Worm (Caenorhabditis elegans) whole organism, late embryonic: ENCODE measurements around the gene F02D8.1.
A peak's percentile ranks its signal among the peaks of the same experiment; 100 is the strongest.

ENCODE experiments used
- C08G9.2 ChIP-seq: sonication (generic microtip); optimal IDR thresholded peaks from 2 replicates; lab custom pipeline; 2016; ENCODE audit warnings: mild to moderate bottlenecking, missing genetic modification characterization, moderate library complexity, missing compliant biosample characterization
- F13H6.1 ChIP-seq: sonication (generic microtip); optimal IDR thresholded peaks from 2 replicates; lab custom pipeline; 2016; ENCODE audit warnings: missing genetic modification characterization, missing compliant biosample characterization
- Y22D7AL.16 ChIP-seq: sonication (generic microtip); optimal IDR thresholded peaks from 2 replicates; lab custom pipeline; 2016; ENCODE audit warnings: missing genetic modification characterization, missing compliant biosample characterization
- ama-1 ChIP-seq: fragments of 150-350 bp; optimal IDR thresholded peaks from 2 replicates; lab custom pipeline; 2014
- ceh-18 ChIP-seq: sonication (generic microtip); optimal IDR thresholded peaks from 2 replicates; lab custom pipeline; 2016; ENCODE audit warnings: missing genetic modification characterization, missing compliant biosample characterization
- ceh-22 ChIP-seq: sonication (generic microtip); optimal IDR thresholded peaks from 2 replicates; lab custom pipeline; 2017; ENCODE audit warnings: missing biosample characterization, missing genetic modification characterization
- ceh-30 ChIP-seq: fragments of 150-350 bp; optimal IDR thresholded peaks from 2 replicates; lab custom pipeline; 2014; ENCODE audit warnings: missing biosample characterization, missing genetic modification characterization
- ceh-31 ChIP-seq: sonication (generic microtip); optimal IDR thresholded peaks from 2 replicates; lab custom pipeline; 2016; ENCODE audit warnings: missing genetic modification characterization, missing compliant biosample characterization
- ceh-34 ChIP-seq: sonication (generic microtip); optimal IDR thresholded peaks from 2 replicates; lab custom pipeline; 2016; ENCODE audit warnings: mild to moderate bottlenecking, missing genetic modification characterization, missing compliant biosample characterization
- ceh-45 ChIP-seq: fragments of 200-800 bp; sonication (Bioruptor generic); IDR thresholded peaks from 2 replicates; pipeline ENCODE4 v1.3.6; 2022; ENCODE audit warnings: missing genetic modification reagents, missing genetic modification characterization, missing compliant biosample characterization
- ceh-6 ChIP-seq: fragments of 200-800 bp; sonication (Bioruptor generic); optimal IDR thresholded peaks from 2 replicates; lab custom pipeline; 2018; ENCODE audit warnings: mild to moderate bottlenecking, missing genetic modification characterization, missing compliant biosample characterization
- che-1 ChIP-seq: sonication (generic microtip); optimal IDR thresholded peaks from 2 replicates; lab custom pipeline; 2016; ENCODE audit warnings: mild to moderate bottlenecking, missing genetic modification characterization, missing compliant biosample characterization
- dmd-4 ChIP-seq: sonication (generic microtip); optimal IDR thresholded peaks from 2 replicates; lab custom pipeline; 2016; ENCODE audit warnings: borderline replicate concordance, missing genetic modification characterization, missing compliant biosample characterization
- dve-1 ChIP-seq: sonication (generic microtip); optimal IDR thresholded peaks from 2 replicates; lab custom pipeline; 2017; ENCODE audit warnings: antibody characterized with exemption, mild to moderate bottlenecking, missing genetic modification characterization, missing compliant biosample characterization
- ets-4 ChIP-seq: sonication (generic microtip); optimal IDR thresholded peaks from 2 replicates; lab custom pipeline; 2016; ENCODE audit warnings: missing genetic modification characterization, missing compliant biosample characterization
- eyg-1 ChIP-seq: sonication (generic microtip); optimal IDR thresholded peaks from 2 replicates; lab custom pipeline; 2016; ENCODE audit warnings: missing genotype, missing genetic modification characterization, missing compliant biosample characterization
- fax-1 ChIP-seq: sonication (generic microtip); optimal IDR thresholded peaks from 2 replicates; lab custom pipeline; 2016; ENCODE audit warnings: missing genotype, missing genetic modification characterization, missing compliant biosample characterization
- fkh-6 ChIP-seq: sonication (generic microtip); optimal IDR thresholded peaks from 2 replicates; lab custom pipeline; 2016; ENCODE audit warnings: missing genetic modification characterization, missing compliant biosample characterization
- hlh-6 ChIP-seq: sonication (generic microtip); optimal IDR thresholded peaks from 2 replicates; lab custom pipeline; 2016; ENCODE audit warnings: missing genotype, missing genetic modification characterization, missing compliant biosample characterization
- lim-6 ChIP-seq: sonication (generic microtip); optimal IDR thresholded peaks from 2 replicates; lab custom pipeline; 2016; ENCODE audit warnings: missing genetic modification characterization, missing compliant biosample characterization
- mec-3 ChIP-seq: sonication (generic microtip); optimal IDR thresholded peaks from 2 replicates; lab custom pipeline; 2016; ENCODE audit warnings: borderline replicate concordance, missing genetic modification characterization, missing compliant biosample characterization
- nfya-1 ChIP-seq: sonication (generic microtip); optimal IDR thresholded peaks from 2 replicates; lab custom pipeline; 2017; ENCODE audit warnings: missing genetic modification characterization, mild to moderate bottlenecking, missing compliant biosample characterization, antibody characterized with exemption, moderate library complexity
- nhr-232 ChIP-seq: sonication (generic microtip); optimal IDR thresholded peaks from 2 replicates; lab custom pipeline; 2016; ENCODE audit warnings: missing genetic modification characterization, missing compliant biosample characterization
- npax-4 ChIP-seq: sonication (generic microtip); optimal IDR thresholded peaks from 2 replicates; lab custom pipeline; 2016; ENCODE audit warnings: missing genetic modification characterization, missing compliant biosample characterization
- pag-3 ChIP-seq: sonication (generic microtip); optimal IDR thresholded peaks from 2 replicates; lab custom pipeline; 2016; ENCODE audit warnings: missing compliant biosample characterization, missing genetic modification characterization, borderline replicate concordance
- pat-9 ChIP-seq: fragments of 200-800 bp; sonication (Bioruptor generic); optimal IDR thresholded peaks from 2 replicates; lab custom pipeline; 2018; ENCODE audit warnings: mild to moderate bottlenecking, missing genetic modification characterization, moderate library complexity, missing compliant biosample characterization
- pha-2 ChIP-seq: sonication (generic microtip); optimal IDR thresholded peaks from 2 replicates; lab custom pipeline; 2017; ENCODE audit warnings: mild to moderate bottlenecking, missing genetic modification characterization, missing compliant biosample characterization
- pha-4 ChIP-seq: fragments of 150-350 bp; optimal IDR thresholded peaks from 2 replicates; lab custom pipeline; 2018; ENCODE audit warnings: missing biosample characterization, missing genetic modification reagents, missing genetic modification characterization
- pqm-1 ChIP-seq: sonication (generic microtip); optimal IDR thresholded peaks from 2 replicates; lab custom pipeline; 2016; ENCODE audit warnings: missing genetic modification characterization, missing compliant biosample characterization
- pros-1 ChIP-seq: fragments of 150-350 bp; optimal IDR thresholded peaks from 2 replicates; lab custom pipeline; 2014; ENCODE audit warnings: missing biosample characterization, missing genetic modification reagents, missing genetic modification characterization
- tbx-2 ChIP-seq: sonication (generic microtip); optimal IDR thresholded peaks from 2 replicates; lab custom pipeline; 2016; ENCODE audit warnings: missing genetic modification characterization, missing compliant biosample characterization
- ttx-3 ChIP-seq: sonication (generic microtip); optimal IDR thresholded peaks from 2 replicates; lab custom pipeline; 2016; ENCODE audit warnings: missing genetic modification reagents, missing genetic modification characterization, missing compliant biosample characterization
- unc-42 ChIP-seq: sonication (generic microtip); optimal IDR thresholded peaks from 2 replicates; lab custom pipeline; 2016; ENCODE audit warnings: missing genotype, missing genetic modification characterization, missing compliant biosample characterization
- unc-55 ChIP-seq: sonication (generic microtip); optimal IDR thresholded peaks from 2 replicates; lab custom pipeline; 2017; ENCODE audit warnings: missing biosample characterization, missing genetic modification reagents, missing genetic modification characterization
- unc-86 ChIP-seq: sonication (generic microtip); optimal IDR thresholded peaks from 2 replicates; lab custom pipeline; 2016; ENCODE audit warnings: missing genetic modification characterization, missing compliant biosample characterization
- zip-5 ChIP-seq: sonication (generic microtip); optimal IDR thresholded peaks from 2 replicates; lab custom pipeline; 2016; ENCODE audit warnings: missing genetic modification characterization, missing compliant biosample characterization

Gene F02D8.1

ce11 chrV:15016795-15017429 is 38.4 kb upstream of the F02D8.1 start:
- TF ChIP-seq pros-1: no peak
- no peak for TF ChIP-seq tbx-2 (tag; lab: Kevin White, UChicago)
- TF ChIP-seq ttx-3: no peak
- TF ChIP-seq ets-4 (tag; lab: Kevin White, UChicago): no peak
- no peak for TF ChIP-seq ceh-45 (GFP tag; lab: Robert Waterston, UW)
- no peak for TF ChIP-seq pqm-1 (tag; lab: Kevin White, UChicago)
- no peak for TF ChIP-seq dve-1 (tag; lab: Kevin White, UChicago)
- TF ChIP-seq hlh-6: no peak
- TF ChIP-seq fkh-6: no peak
- no peak for TF ChIP-seq lim-6 (tag; lab: Kevin White, UChicago)
- no peak for TF ChIP-seq unc-86
- no peak for TF ChIP-seq unc-55 (GFP tag; lab: Kevin White, UChicago)
- no peak for TF ChIP-seq F13H6.1 (tag; lab: Kevin White, UChicago)
- TF ChIP-seq pha-2 (tag; lab: Kevin White, UChicago): no peak
- TF ChIP-seq Y22D7AL.16 (tag; lab: Kevin White, UChicago): no peak

ce11 chrV:15015799-15016198 is 37.3 kb upstream of the F02D8.1 start:
- no peak for TF ChIP-seq pat-9 (tag; lab: Kevin White, UChicago)
- peak; percentile 13 for TF ChIP-seq nfya-1 (tag; lab: Kevin White, UChicago)
- TF ChIP-seq fkh-6: no peak

- TF ChIP-seq ceh-34 (no peak), che-1 (tag; lab: Kevin White, UChicago) (no peak), eyg-1 (no peak), pag-3 (no peak), pat-9 (tag; lab: Kevin White, UChicago) (no peak), fkh-6 (no peak), hlh-6 (no peak), Y22D7AL.16 (tag; lab: Kevin White, UChicago) (no peak), zip-5 (tag; lab: Kevin White, UChicago) (no peak), ama-1 (lab: Kevin White, UChicago) (no peak)
Observed at ce11 chrV:15014164-15014563, 35.7 kb upstream of the F02D8.1 start, which contains the start of gene obr-2. Gene obr-2, minus strand, starts transcription at chrV:15014264.

ce11 chrV:15013328-15013727 is 34.8 kb upstream of the F02D8.1 start:
- TF ChIP-seq ceh-22 (no peak), npax-4 (tag; lab: Kevin White, UChicago) (no peak), ceh-30 (no peak), ceh-18 (tag; lab: Kevin White, UChicago) (no peak), mec-3 (tag; lab: Kevin White, UChicago) (no peak), ceh-31 (no peak), dmd-4 (no peak), pha-4 (tag; lab: Kevin White, UChicago) (no peak), fax-1 (no peak), C08G9.2 (no peak), unc-86 (no peak), ceh-6 (GFP tag; lab: Kevin White, UChicago) (no peak), nfya-1 (tag; lab: Kevin White, UChicago) (no peak), unc-42 (tag; lab: Kevin White, UChicago) (no peak), pag-3 (no peak), nhr-232 (tag; lab: Kevin White, UChicago) (no peak), pha-2 (tag; lab: Kevin White, UChicago) (no peak), Y22D7AL.16 (tag; lab: Kevin White, UChicago) (no peak), hlh-6 (no peak)
- TF ChIP-seq, all 69 proteins: peak for 0
